Worm (Caenorhabditis elegans) whole organism, L3 larva: ENCODE measurements around the gene col-169.
A peak's percentile ranks its signal among the peaks of the same experiment; 100 is the strongest.

Source experiments
- aly-2 ChIP-seq: fragments of 150-350 bp; optimal IDR thresholded peaks from 2 replicates; lab custom pipeline; 2014; ENCODE audit warnings: missing biosample characterization, missing genetic modification characterization
- ama-1 ChIP-seq: fragments of 150-350 bp; optimal IDR thresholded peaks from 2 replicates; lab custom pipeline; 2018
- ceh-16 ChIP-seq: sonication (generic microtip); optimal IDR thresholded peaks from 2 replicates; lab custom pipeline; 2017; ENCODE audit warnings: missing biosample characterization, missing genetic modification characterization
- ceh-82 ChIP-seq: fragments of 150-350 bp; optimal IDR thresholded peaks from 2 replicates; lab custom pipeline; 2014; ENCODE audit warnings: missing biosample characterization, missing genetic modification characterization
- daf-12 ChIP-seq: fragments of 150-350 bp; optimal IDR thresholded peaks from 2 replicates; lab custom pipeline; 2014; ENCODE audit warnings: missing biosample characterization, missing genetic modification reagents, missing genetic modification characterization
- egl-5 ChIP-seq: fragments of 150-350 bp; optimal IDR thresholded peaks from 2 replicates; lab custom pipeline; 2017; ENCODE audit warnings: missing biosample characterization, missing genetic modification reagents, missing genetic modification characterization, inconsistent platforms
- elt-1 ChIP-seq: fragments of 150-350 bp; optimal IDR thresholded peaks from 2 replicates; lab custom pipeline; 2014; ENCODE audit warnings: missing biosample characterization, missing genetic modification characterization
- elt-2 ChIP-seq: sonication (generic microtip); optimal IDR thresholded peaks from 2 replicates; lab custom pipeline; 2016; ENCODE audit warnings: missing genetic modification reagents, mild to moderate bottlenecking, missing genetic modification characterization, missing compliant biosample characterization
- elt-3 ChIP-seq, 3 experiments: fragments of 150-350 bp in 1 of 3; sonication (generic microtip) in 2 of 3; optimal IDR thresholded peaks; 2 replicates in 2 of 3; 4 replicates in 1 of 3; lab custom pipeline; 2014 to 2017; ENCODE audit warnings: missing biosample characterization in 3 of 3, missing genetic modification characterization in 3 of 3
- fkh-10 ChIP-seq: sonication (generic microtip); optimal IDR thresholded peaks from 2 replicates; lab custom pipeline; 2017; ENCODE audit warnings: missing biosample characterization, missing genetic modification reagents, missing genetic modification characterization
- fkh-2 ChIP-seq: fragments of 150-350 bp; optimal IDR thresholded peaks from 2 replicates; lab custom pipeline; 2014; ENCODE audit warnings: missing biosample characterization, missing genetic modification reagents, missing genetic modification characterization
- hmg-11 ChIP-seq: sonication (generic microtip); optimal IDR thresholded peaks from 2 replicates; lab custom pipeline; 2016; ENCODE audit warnings: missing genetic modification characterization, missing compliant biosample characterization
- jun-1 ChIP-seq: fragments of 150-350 bp; optimal IDR thresholded peaks from 2 replicates; lab custom pipeline; 2014; ENCODE audit warnings: missing biosample characterization, missing genetic modification reagents, missing genetic modification characterization
- lin-15B ChIP-seq: fragments of 150-350 bp; optimal IDR thresholded peaks from 2 replicates; lab custom pipeline; 2014; ENCODE audit warnings: missing biosample characterization, missing genetic modification characterization
- lin-39 ChIP-seq: fragments of 150-350 bp; optimal IDR thresholded peaks from 2 replicates; lab custom pipeline; 2018; ENCODE audit warnings: missing biosample characterization, missing genetic modification reagents, missing genetic modification characterization
- lsy-12 ChIP-seq: sonication (generic microtip); optimal IDR thresholded peaks from 2 replicates; lab custom pipeline; 2016; ENCODE audit warnings: mild to moderate bottlenecking, missing genetic modification characterization, missing compliant biosample characterization
- mdl-1 ChIP-seq: fragments of 150-350 bp; optimal IDR thresholded peaks from 2 replicates; lab custom pipeline; 2014; ENCODE audit warnings: missing biosample characterization, missing genetic modification characterization
- mml-1 ChIP-seq: fragments of 150-350 bp; sonication (generic microtip); optimal IDR thresholded peaks from 3 replicates; lab custom pipeline; 2014; ENCODE audit warnings: missing biosample characterization, missing genetic modification characterization
- nfya-1 ChIP-seq: sonication (generic microtip); optimal IDR thresholded peaks from 2 replicates; lab custom pipeline; 2017; ENCODE audit warnings: missing genetic modification characterization, mild to moderate bottlenecking, missing compliant biosample characterization, antibody characterized with exemption, moderate library complexity; ENCODE audit not compliant: insufficient read depth
- nhr-11 ChIP-seq: fragments of 150-350 bp; optimal IDR thresholded peaks from 2 replicates; lab custom pipeline; 2014; ENCODE audit warnings: missing biosample characterization, missing genetic modification characterization
- nhr-12 ChIP-seq: fragments of 150-350 bp; optimal IDR thresholded peaks from 2 replicates; lab custom pipeline; 2014; ENCODE audit warnings: missing biosample characterization, missing genetic modification characterization
- nhr-23 ChIP-seq: fragments of 150-350 bp; optimal IDR thresholded peaks from 2 replicates; lab custom pipeline; 2014; ENCODE audit warnings: missing biosample characterization, missing genetic modification reagents, missing genetic modification characterization
- nhr-237 ChIP-seq: fragments of 150-350 bp; optimal IDR thresholded peaks from 2 replicates; lab custom pipeline; 2014; ENCODE audit warnings: missing biosample characterization, missing genetic modification characterization
- nhr-25 ChIP-seq: sonication (generic microtip); optimal IDR thresholded peaks from 2 replicates; lab custom pipeline; 2017; ENCODE audit warnings: missing biosample characterization, missing genetic modification characterization
- nhr-28 ChIP-seq: fragments of 150-350 bp; optimal IDR thresholded peaks from 2 replicates; lab custom pipeline; 2014; ENCODE audit warnings: missing biosample characterization, missing genetic modification characterization
- nhr-43 ChIP-seq: sonication (generic microtip); optimal IDR thresholded peaks from 2 replicates; lab custom pipeline; 2016; ENCODE audit warnings: mild to moderate bottlenecking, missing genetic modification characterization, missing compliant biosample characterization; ENCODE audit not compliant: poor library complexity, severe bottlenecking
- nhr-67 ChIP-seq: fragments of 150-350 bp; optimal IDR thresholded peaks from 2 replicates; lab custom pipeline; 2014; ENCODE audit warnings: missing biosample characterization, missing genetic modification characterization
- nhr-76 ChIP-seq: fragments of 150-350 bp; sonication (generic microtip); optimal IDR thresholded peaks from 5 replicates; lab custom pipeline; 2014; ENCODE audit warnings: missing biosample characterization, missing genetic modification characterization
- pha-4 ChIP-seq: fragments of 150-350 bp; optimal IDR thresholded peaks from 2 replicates; lab custom pipeline; 2014; ENCODE audit warnings: missing biosample characterization, missing genetic modification reagents, missing genetic modification characterization
- pqm-1 ChIP-seq: fragments of 150-350 bp; optimal IDR thresholded peaks from 2 replicates; lab custom pipeline; 2017; ENCODE audit warnings: missing biosample characterization, missing genetic modification characterization, inconsistent platforms
- sea-2 ChIP-seq: fragments of 150-350 bp; sonication (generic microtip); optimal IDR thresholded peaks from 4 replicates; lab custom pipeline; 2014; ENCODE audit warnings: missing biosample characterization, missing genetic modification reagents, missing genetic modification characterization
- snpc-4 ChIP-seq: fragments of 150-350 bp; optimal IDR thresholded peaks from 2 replicates; lab custom pipeline; 2014; ENCODE audit warnings: missing biosample characterization, missing genetic modification characterization
- tbx-2 ChIP-seq: sonication (generic microtip); optimal IDR thresholded peaks from 2 replicates; lab custom pipeline; 2016; ENCODE audit warnings: mild to moderate bottlenecking, missing genetic modification characterization, missing compliant biosample characterization
- unc-39 ChIP-seq: sonication (generic microtip); optimal IDR thresholded peaks from 4 replicates; lab custom pipeline; 2017; ENCODE audit warnings: missing biosample characterization, missing genetic modification characterization
- unc-62 ChIP-seq: fragments of 150-350 bp; sonication (generic microtip); optimal IDR thresholded peaks from 4 replicates; lab custom pipeline; 2014; ENCODE audit warnings: missing biosample characterization, missing genetic modification reagents, missing genetic modification characterization
- zag-1 ChIP-seq: fragments of 150-350 bp; optimal IDR thresholded peaks from 2 replicates; lab custom pipeline; 2014; ENCODE audit warnings: missing biosample characterization, missing genetic modification characterization

The col-169 gene

DNA sequence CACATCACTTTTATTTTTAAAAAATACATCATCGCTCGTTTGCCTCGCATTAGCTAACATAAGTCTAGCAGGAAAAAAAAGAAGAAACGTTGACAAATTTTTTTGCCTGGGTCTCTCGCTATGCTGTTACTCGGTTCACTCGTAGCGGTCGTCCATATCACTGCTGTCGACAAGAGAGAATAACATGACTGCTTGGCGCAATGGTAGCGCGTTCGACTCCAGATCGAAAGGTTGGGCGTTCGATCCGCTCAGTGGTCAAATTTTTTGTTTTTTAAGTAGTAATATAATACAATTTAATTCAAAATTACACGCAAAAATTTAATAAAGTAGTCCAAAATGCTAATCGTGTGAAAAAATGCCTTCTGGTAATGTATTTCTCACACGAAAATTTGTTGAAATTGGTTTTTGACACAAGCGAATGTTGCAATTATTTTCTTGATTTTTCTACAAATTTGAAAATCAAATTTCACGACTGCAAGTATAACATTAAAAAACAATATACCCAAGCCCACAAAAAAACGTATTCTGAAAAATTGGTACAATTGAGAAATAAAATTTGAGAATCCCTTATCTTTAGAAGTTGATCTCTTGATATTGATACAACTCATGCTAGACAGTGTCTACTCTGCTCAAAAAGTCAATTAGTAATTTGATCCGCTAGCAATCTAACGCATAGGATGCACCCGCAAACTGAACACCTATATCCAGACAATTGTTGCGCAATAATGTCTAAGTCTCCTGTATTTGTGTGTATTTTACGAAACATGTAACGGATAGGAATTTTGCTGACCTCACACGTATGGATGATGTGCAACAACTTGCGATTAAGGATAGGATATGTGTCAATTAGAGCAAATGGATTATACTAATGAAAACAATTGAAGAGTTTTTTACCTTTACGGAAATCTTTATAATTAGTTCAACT lies 42.5 kb downstream of the col-169 start (continued):
- TF ChIP-seq daf-12 (tag; lab: Kevin White, UChicago) (no peak), tbx-2 (peak; percentile 54), nhr-43 (no peak), ceh-16 (tag; lab: Kevin White, UChicago) (no peak), lin-39 (tag; lab: Kevin White, UChicago) (peak; percentile 68), aly-2 (no peak), egl-5 (tag; lab: Kevin White, UChicago) (peak; percentile 54), snpc-4 (tag; lab: Kevin White, UChicago) (no peak), nhr-237 (tag; lab: Kevin White, UChicago) (no peak)

DNA sequence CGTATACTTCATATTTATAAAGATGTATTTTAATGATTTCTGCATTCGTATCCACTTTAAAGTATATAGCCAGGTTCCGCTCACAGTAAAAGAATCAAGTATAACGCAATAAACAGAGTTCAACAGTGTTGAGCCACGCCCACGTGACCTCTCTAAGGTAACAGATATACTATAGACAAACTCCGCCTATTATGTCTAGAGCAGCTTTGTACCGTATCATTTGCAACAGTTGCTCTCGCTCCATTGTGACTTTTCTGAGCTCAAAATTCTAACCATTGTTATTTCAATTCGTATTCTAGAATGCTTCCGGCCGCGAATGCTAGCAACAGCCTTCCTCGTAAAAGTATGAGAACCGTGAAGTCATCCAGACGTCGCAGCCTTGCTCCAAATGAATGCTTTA lies 44.4 kb downstream of the col-169 start, which contains the start of gene C03B1.17:
Gene C03B1.17 (plus strand): TSS at position 301 of the 400 bp plus-strand sequence.
- no peak for TF ChIP-seq tbx-2
- no peak for TF ChIP-seq zag-1 (tag; lab: Kevin White, UChicago)
- TF ChIP-seq nhr-28: no peak
- TF ChIP-seq elt-3 (tag; optimal IDR thresholded peaks at IDR 0.05; lab: Kevin White, UChicago): no peak
- TF ChIP-seq lin-15B (tag; lab: Kevin White, UChicago): no peak
- no peak for TF ChIP-seq snpc-4 (tag; lab: Kevin White, UChicago)
- no peak for TF ChIP-seq hmg-11 (tag; lab: Kevin White, UChicago)
- TF ChIP-seq lin-39 (tag; lab: Kevin White, UChicago): no peak
- no peak for TF ChIP-seq nhr-25 (tag; lab: Kevin White, UChicago)
- TF ChIP-seq nhr-43: no peak
- no peak for TF ChIP-seq elt-1 (tag; lab: Kevin White, UChicago)
- TF ChIP-seq sea-2 (GFP tag; lab: Kevin White, UChicago): no peak

DNA sequence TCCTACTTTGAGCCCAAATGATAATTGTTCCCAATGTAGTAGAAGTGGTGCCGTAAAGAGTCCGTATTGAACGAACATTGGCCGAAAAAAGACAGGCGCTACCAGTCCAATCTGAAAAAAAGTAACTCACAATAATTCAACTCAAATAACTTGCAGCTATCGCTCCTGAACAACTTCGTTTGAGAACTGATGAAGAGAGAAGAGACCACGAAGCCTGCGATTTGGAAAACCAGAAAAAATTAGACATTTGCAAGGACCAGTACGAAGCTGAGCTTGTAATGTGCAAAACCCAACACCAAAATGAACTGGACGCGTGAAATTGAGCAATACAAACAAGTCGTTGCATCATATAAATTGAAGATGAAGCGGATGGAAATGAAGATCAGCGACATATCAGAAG lies 45.5 kb downstream of the col-169 start, which contains the start of gene C03B1.1:
Gene C03B1.1 (plus strand): TSS at position 301 of the 400 bp plus-strand sequence.
- TF ChIP-seq fkh-10 (no peak), nhr-12 (tag; lab: Kevin White, UChicago) (no peak), unc-62 (GFP tag; lab: Kevin White, UChicago) (no peak), mdl-1 (tag; lab: Kevin White, UChicago) (no peak), egl-5 (tag; lab: Kevin White, UChicago) (no peak), hmg-11 (tag; lab: Kevin White, UChicago) (no peak), nhr-25 (tag; lab: Kevin White, UChicago) (no peak), elt-3 (tag; optimal IDR thresholded peaks at IDR 0.05; lab: Kevin White, UChicago) (no peak), pqm-1 (tag; lab: Kevin White, UChicago) (no peak), nhr-67 (no peak), ama-1 (lab: Kevin White, UChicago) (no peak), elt-1 (tag; lab: Kevin White, UChicago) (no peak), nfya-1 (tag; lab: Kevin White, UChicago) (no peak), lin-39 (tag; lab: Kevin White, UChicago) (no peak), daf-12 (tag; lab: Kevin White, UChicago) (no peak), fkh-2 (tag; lab: Kevin White, UChicago) (no peak), nhr-23 (no peak), unc-39 (tag; lab: Kevin White, UChicago) (no peak)

DNA sequence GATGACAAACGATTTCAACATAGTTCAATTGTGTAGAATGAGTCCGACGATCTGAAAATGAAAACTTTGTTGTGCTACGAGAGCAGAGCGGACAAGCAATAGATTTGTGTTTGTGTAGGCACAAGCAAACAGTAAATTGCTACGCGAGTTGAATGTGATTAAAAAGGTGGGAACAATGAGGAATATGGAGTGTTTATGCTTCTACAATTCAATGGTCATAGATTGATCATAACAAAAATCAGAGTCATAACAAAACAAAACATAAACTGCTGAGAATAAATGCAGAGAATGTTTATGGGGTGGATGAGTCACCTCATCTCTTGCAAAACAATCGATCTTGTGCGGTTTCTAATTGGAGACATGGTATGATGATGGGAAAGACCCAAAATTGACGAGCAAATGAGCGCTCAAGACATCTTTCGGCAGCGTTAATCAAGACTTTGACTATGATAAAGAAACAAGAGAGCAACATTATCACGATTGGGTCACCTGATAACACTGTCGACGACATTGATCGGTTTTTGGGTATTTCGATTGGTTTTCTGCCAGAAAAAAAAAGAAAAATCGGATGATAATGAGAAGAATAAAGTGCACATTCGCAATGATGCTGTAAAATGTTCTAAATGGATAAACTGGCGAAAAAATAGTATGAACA lies 48.8 kb downstream of the col-169 start, which contains the start of gene lmp-1:
Gene lmp-1 (minus strand): TSS at position 51 of the 655 bp plus-strand sequence.
- TF ChIP-seq pqm-1 (tag; lab: Kevin White, UChicago) (peak; percentile 66), nhr-76 (tag; lab: Kevin White, UChicago) (no peak), elt-2 (tag; lab: Kevin White, UChicago) (peak; percentile 76)

DNA sequence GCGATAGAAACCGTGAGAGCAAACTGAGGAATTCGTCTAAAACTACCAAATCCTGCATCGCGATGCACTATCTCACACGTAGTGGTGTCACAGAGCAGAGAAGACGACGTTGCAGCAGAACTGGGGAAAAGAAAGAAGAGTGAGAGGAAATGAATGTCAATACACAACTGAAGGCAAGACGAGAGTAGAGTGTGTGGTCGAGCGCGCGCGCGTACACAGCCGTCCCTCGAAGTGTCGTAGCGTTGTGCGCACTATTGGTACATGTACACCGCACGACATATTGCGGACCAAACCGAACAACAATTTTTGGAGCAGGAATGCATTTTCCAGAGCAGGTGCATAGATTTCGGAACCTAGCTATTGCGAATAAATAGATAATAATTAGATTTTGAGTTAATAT lies 49.4 kb downstream of the col-169 start:
- TF ChIP-seq ceh-82 (tag; lab: Kevin White, UChicago) (no peak), nhr-11 (tag; lab: Kevin White, UChicago) (no peak), mml-1 (tag; lab: Kevin White, UChicago) (no peak), hmg-11 (tag; lab: Kevin White, UChicago) (peak; percentile 76), mdl-1 (tag; lab: Kevin White, UChicago) (peak; percentile 19), nhr-25 (tag; lab: Kevin White, UChicago) (peak; percentile 1), lin-39 (tag; lab: Kevin White, UChicago) (peak; percentile 86), jun-1 (peak; percentile 28), nhr-43 (peak; percentile 2), nhr-28 (no peak), tbx-2 (peak; percentile 22), egl-5 (tag; lab: Kevin White, UChicago) (no peak), sea-2 (GFP tag; lab: Kevin White, UChicago) (peak; percentile 51), pha-4 (tag; lab: Kevin White, UChicago) (peak; percentile 80), lsy-12 (peak; percentile 24), pqm-1 (tag; lab: Kevin White, UChicago) (no peak), snpc-4 (tag; lab: Kevin White, UChicago) (peak; percentile 34), elt-3 (tag; optimal IDR thresholded peaks at IDR 0.05; lab: Kevin White, UChicago) (no peak), zag-1 (tag; lab: Kevin White, UChicago) (no peak), lin-15B (tag; lab: Kevin White, UChicago) (peak; percentile 46), nfya-1 (tag; lab: Kevin White, UChicago) (peak; percentile 70)
